Worm (Caenorhabditis elegans) whole organism, L3 larva: Measurements from ENCODE around the gene K07F5.6.

Experiments used
- aly-2 ChIP-seq: fragments of 150-350 bp; optimal IDR thresholded peaks from 2 replicates; lab custom pipeline; 2014; ENCODE audit warnings: missing biosample characterization, missing genetic modification characterization
- ceh-82 ChIP-seq: fragments of 150-350 bp; optimal IDR thresholded peaks from 2 replicates; lab custom pipeline; 2014; ENCODE audit warnings: missing biosample characterization, missing genetic modification characterization
- ceh-9 ChIP-seq: sonication (generic microtip); optimal IDR thresholded peaks from 2 replicates; lab custom pipeline; 2018; ENCODE audit warnings: missing biosample characterization, missing genetic modification characterization
- elt-1 ChIP-seq: fragments of 150-350 bp; optimal IDR thresholded peaks from 2 replicates; lab custom pipeline; 2014; ENCODE audit warnings: missing biosample characterization, missing genetic modification characterization
- lin-15B ChIP-seq: fragments of 150-350 bp; optimal IDR thresholded peaks from 2 replicates; lab custom pipeline; 2014; ENCODE audit warnings: missing biosample characterization, missing genetic modification characterization
- nhr-12 ChIP-seq: fragments of 150-350 bp; optimal IDR thresholded peaks from 2 replicates; lab custom pipeline; 2014; ENCODE audit warnings: missing biosample characterization, missing genetic modification characterization
- nhr-237 ChIP-seq: fragments of 150-350 bp; optimal IDR thresholded peaks from 2 replicates; lab custom pipeline; 2014; ENCODE audit warnings: missing biosample characterization, missing genetic modification characterization
- nhr-25 ChIP-seq: sonication (generic microtip); optimal IDR thresholded peaks from 2 replicates; lab custom pipeline; 2017; ENCODE audit warnings: missing biosample characterization, missing genetic modification characterization
- nhr-76 ChIP-seq: fragments of 150-350 bp; sonication (generic microtip); optimal IDR thresholded peaks from 5 replicates; lab custom pipeline; 2014; ENCODE audit warnings: missing biosample characterization, missing genetic modification characterization
- pqm-1 ChIP-seq: fragments of 150-350 bp; optimal IDR thresholded peaks from 2 replicates; lab custom pipeline; 2017; ENCODE audit warnings: missing biosample characterization, missing genetic modification characterization, inconsistent platforms
- skn-1 ChIP-seq: fragments of 150-350 bp; optimal IDR thresholded peaks from 2 replicates; lab custom pipeline; 2014; ENCODE audit warnings: missing biosample characterization, missing genetic modification characterization
- snpc-4 ChIP-seq: fragments of 150-350 bp; optimal IDR thresholded peaks from 2 replicates; lab custom pipeline; 2014; ENCODE audit warnings: missing biosample characterization, missing genetic modification characterization
- unc-62 ChIP-seq: fragments of 150-350 bp; sonication (generic microtip); optimal IDR thresholded peaks from 4 replicates; lab custom pipeline; 2014; ENCODE audit warnings: missing biosample characterization, missing genetic modification reagents, missing genetic modification characterization
- ztf-4 ChIP-seq: fragments of 150-350 bp; optimal IDR thresholded peaks from 2 replicates; lab custom pipeline; 2014; ENCODE audit warnings: missing biosample characterization, missing genetic modification characterization

DNA sequence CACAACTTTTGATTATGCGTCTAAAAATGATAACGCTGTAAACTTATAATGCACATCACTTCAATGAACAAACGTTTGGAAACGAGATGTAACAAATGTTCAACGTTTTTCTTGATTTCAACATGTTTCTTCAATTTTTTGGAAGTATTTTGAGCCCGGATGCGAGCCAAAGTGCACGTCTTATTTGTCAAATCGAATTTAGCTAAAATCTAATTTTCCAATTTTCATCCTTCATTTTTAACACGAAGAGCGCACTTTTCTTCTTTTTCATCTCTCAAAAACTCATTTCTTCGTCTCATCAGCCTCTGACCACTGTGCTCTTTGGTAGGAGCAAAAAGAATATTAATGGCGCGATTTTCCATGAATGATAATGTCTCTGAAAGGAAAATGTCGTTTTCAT is 48.2 kb downstream of the K07F5.6 start:
- TF ChIP-seq ceh-82 (tag; lab: Kevin White, UChicago): no peak
- no peak for TF ChIP-seq lin-15B (tag; lab: Kevin White, UChicago)
- no peak for TF ChIP-seq ceh-9
- no peak for TF ChIP-seq nhr-76 (tag; lab: Kevin White, UChicago)
- no peak for TF ChIP-seq ztf-4 (tag; lab: Kevin White, UChicago)
- no peak for TF ChIP-seq aly-2 (tag; lab: Kevin White, UChicago)
- no peak for TF ChIP-seq unc-62 (GFP tag; lab: Kevin White, UChicago)
- no peak for TF ChIP-seq elt-1 (tag; lab: Kevin White, UChicago)
- no peak for TF ChIP-seq nhr-12 (tag; lab: Kevin White, UChicago)
- no peak for TF ChIP-seq pqm-1 (tag; lab: Kevin White, UChicago)
- no peak for TF ChIP-seq nhr-25
- TF ChIP-seq nhr-237: no peak
- no peak for TF ChIP-seq skn-1 (tag; lab: Kevin White, UChicago)
- TF ChIP-seq snpc-4 (tag; lab: Kevin White, UChicago): no peak
